Worm (Caenorhabditis elegans) whole organism, L4/young adult: ENCODE measurements around the gene gur-3.

ENCODE experiments used
- dao-5 ChIP-seq: sonication (generic microtip); optimal IDR thresholded peaks from 2 replicates; lab custom pipeline; 2016; ENCODE audit warnings: missing genotype, missing genetic modification characterization, moderate library complexity, missing compliant biosample characterization
- him-1 ChIP-seq: sonication (generic microtip); optimal IDR thresholded peaks from 2 replicates; lab custom pipeline; 2016; ENCODE audit warnings: missing genotype, missing genetic modification reagents, missing genetic modification characterization, missing compliant biosample characterization

DNA sequence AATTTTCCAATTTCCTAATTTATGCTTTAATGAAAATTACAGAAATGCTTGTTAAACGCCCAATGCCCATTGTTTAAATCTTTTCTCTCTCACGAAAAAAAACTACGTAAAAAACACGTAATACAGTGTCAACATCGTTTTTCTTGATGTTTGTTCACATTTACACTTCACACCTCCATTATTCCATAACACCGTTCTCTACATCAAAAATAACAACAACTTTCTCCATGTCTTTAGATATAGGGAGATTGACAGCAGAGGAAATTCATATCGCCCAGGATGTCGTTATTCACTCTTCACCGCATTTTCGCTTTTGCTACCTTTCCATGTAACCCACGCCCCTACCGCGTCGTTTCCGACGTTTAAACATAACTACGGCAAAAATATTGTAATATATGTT is 48.0 kb downstream of the gur-3 start, which contains the start of gene efhc-1:
- no peak for TF ChIP-seq him-1 (tag; lab: Kevin White, UChicago)
- no peak for TF ChIP-seq dao-5
